Worm (Caenorhabditis elegans) whole organism, young adult: Measurements from ENCODE around the gene lgc-22.

Source experiments
- snpc-4 ChIP-seq, 5 experiments: fragments of 150-350 bp in 1 of 5; sonication (generic microtip) in 4 of 5; optimal IDR thresholded peaks; 2 replicates each; lab custom pipeline; 2014 to 2018; ENCODE audit warnings: missing genetic modification characterization in 5 of 5, missing biosample characterization in 3 of 5, antibody characterized with exemption in 2 of 5, mild to moderate bottlenecking in 2 of 5, missing compliant biosample characterization in 2 of 5, missing genotype in 2 of 5, moderate library complexity in 2 of 5, missing genetic modification reagents in 1 of 5
- sptf-2 ChIP-seq: fragments of 200-800 bp; sonication (Bioruptor generic); optimal IDR thresholded peaks from 2 replicates; lab custom pipeline; 2018; ENCODE audit warnings: mild to moderate bottlenecking, missing genetic modification characterization, missing compliant biosample characterization
- unc-62 ChIP-seq: fragments of 150-350 bp; optimal IDR thresholded peaks from 2 replicates; lab custom pipeline; 2014; ENCODE audit warnings: missing biosample characterization, missing genetic modification reagents, missing genetic modification characterization

DNA sequence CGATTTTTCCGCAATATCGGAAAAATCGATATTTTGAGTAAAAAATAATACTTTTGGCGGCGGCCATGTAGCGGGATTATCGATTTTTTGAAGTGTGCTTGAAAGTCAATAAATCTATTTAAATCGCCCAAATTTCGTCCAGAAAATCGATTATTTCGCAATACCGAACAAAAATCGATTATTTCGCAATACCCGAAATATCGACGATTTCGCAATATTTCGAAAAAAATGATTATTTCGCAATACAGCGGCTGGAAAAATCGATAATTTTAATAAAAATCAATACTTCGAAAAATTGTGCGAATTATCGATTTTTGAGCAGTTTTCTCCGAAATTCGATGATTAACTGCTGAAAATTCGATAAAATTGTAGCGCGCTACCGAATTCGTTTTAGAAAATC lies 16.9 kb downstream of the lgc-22 start:
- TF ChIP-seq sptf-2 (GFP tag; lab: Kevin White, UChicago) (no peak), snpc-4 (GFP tag; optimal IDR thresholded peaks at IDR 0.05; lab: Kevin White, UChicago) (no peak), snpc-4 (tag; optimal IDR thresholded peaks at IDR 0.05; lab: Kevin White, UChicago) (no peak), unc-62 (GFP tag; lab: Kevin White, UChicago) (no peak)
